Worm (Caenorhabditis elegans) whole organism, L4 larva: Measurements from ENCODE around the gene vps-41.

ENCODE experiments used
- D1046.2 ChIP-seq: fragments of 200-800 bp; sonication (Bioruptor generic); IDR thresholded peaks from 2 replicates; pipeline ENCODE4 v1.3.6; 2022; ENCODE audit warnings: missing genetic modification characterization, missing compliant biosample characterization
- F10B5.3 ChIP-seq: sonication (generic microtip); optimal IDR thresholded peaks from 2 replicates; lab custom pipeline; 2016; ENCODE audit warnings: mild to moderate bottlenecking, missing genetic modification characterization, missing compliant biosample characterization
- F44E2.7 ChIP-seq: fragments of 200-800 bp; sonication (Bioruptor generic); IDR thresholded peaks from 2 replicates; pipeline ENCODE4 v2.1.2; 2022; ENCODE audit warnings: missing genetic modification characterization, missing compliant biosample characterization
- Y105C5A.15 ChIP-seq: fragments of 200-800 bp; sonication (Bioruptor generic); IDR thresholded peaks from 2 replicates; pipeline ENCODE4 v1.3.6; 2022; ENCODE audit warnings: missing genetic modification characterization, missing compliant biosample characterization
- Y48G9A.11 ChIP-seq: fragments of 200-800 bp; sonication (Bioruptor generic); IDR thresholded peaks from 2 replicates; pipeline ENCODE4 v1.3.6; 2022; ENCODE audit warnings: missing genetic modification reagents, missing genetic modification characterization, missing compliant biosample characterization
- Y75B8A.6 ChIP-seq: fragments of 200-800 bp; sonication (Bioruptor generic); IDR thresholded peaks from 2 replicates; pipeline ENCODE4 v1.3.6; 2022; ENCODE audit warnings: missing genetic modification reagents, missing genetic modification characterization, missing compliant biosample characterization
- aha-1 ChIP-seq: fragments of 150-350 bp; peaks from one replicate; lab custom pipeline; 2014; ENCODE audit warnings: missing biosample characterization, missing genetic modification characterization
- ama-1 ChIP-seq: fragments of 150-350 bp; optimal IDR thresholded peaks from 2 replicates; lab custom pipeline; 2014; ENCODE audit warnings: inconsistent platforms, mixed read lengths
- ceh-28 ChIP-seq: fragments of 150-350 bp; optimal IDR thresholded peaks from 2 replicates; lab custom pipeline; 2014; ENCODE audit warnings: missing biosample characterization, missing genetic modification reagents, missing genetic modification characterization
- ceh-32 ChIP-seq: sonication (generic microtip); optimal IDR thresholded peaks from 2 replicates; lab custom pipeline; 2016; ENCODE audit warnings: mild to moderate bottlenecking, missing genetic modification characterization, missing compliant biosample characterization; ENCODE audit not compliant: poor library complexity
- ceh-44 ChIP-seq: fragments of 200-800 bp; sonication (Bioruptor generic); IDR thresholded peaks from 2 replicates; pipeline ENCODE4 v1.3.6; 2022; ENCODE audit warnings: missing genetic modification reagents, missing genetic modification characterization, missing compliant biosample characterization
- ceh-62 ChIP-seq: sonication (generic microtip); optimal IDR thresholded peaks from 2 replicates; lab custom pipeline; 2017; ENCODE audit warnings: missing biosample characterization, missing genetic modification characterization
- cey-2 ChIP-seq: sonication (generic microtip); optimal IDR thresholded peaks from 3 replicates; lab custom pipeline; 2017; ENCODE audit warnings: missing genetic modification characterization, mild to moderate bottlenecking, missing compliant biosample characterization, antibody characterized with exemption, borderline replicate concordance; ENCODE audit not compliant: insufficient read depth
- daf-16 ChIP-seq, 3 experiments: sonication (generic microtip); optimal IDR thresholded peaks; 2 replicates each; lab custom pipeline; 2016 to 2017; ENCODE audit warnings: missing genetic modification characterization in 3 of 3, missing genetic modification reagents in 3 of 3, mild to moderate bottlenecking in 2 of 3, missing compliant biosample characterization in 2 of 3, missing biosample characterization in 1 of 3, moderate library complexity in 1 of 3
- daf-8 ChIP-seq: fragments of 200-800 bp; sonication (Bioruptor generic); IDR thresholded peaks from 2 replicates; pipeline ENCODE4 v1.3.6; 2022; ENCODE audit warnings: missing genetic modification characterization, missing compliant biosample characterization
- dmd-8 ChIP-seq: fragments of 200-800 bp; sonication (Bioruptor generic); IDR thresholded peaks from 2 replicates; pipeline ENCODE4 v1.3.6; 2022; ENCODE audit warnings: missing genetic modification characterization, missing compliant biosample characterization
- dmd-9 ChIP-seq: fragments of 200-800 bp; sonication (Bioruptor generic); IDR thresholded peaks from 2 replicates; pipeline ENCODE4 v1.3.6; 2022; ENCODE audit warnings: missing genetic modification reagents, missing genetic modification characterization, missing compliant biosample characterization
- dve-1 ChIP-seq: sonication (generic microtip); optimal IDR thresholded peaks from 2 replicates; lab custom pipeline; 2017; ENCODE audit warnings: antibody characterized with exemption, mild to moderate bottlenecking, missing genetic modification characterization, missing compliant biosample characterization; ENCODE audit not compliant: insufficient read depth
- fos-1 ChIP-seq: fragments of 150-350 bp; optimal IDR thresholded peaks from 2 replicates; lab custom pipeline; 2014; ENCODE audit warnings: missing biosample characterization, missing genetic modification characterization
- gei-8 ChIP-seq: fragments of 200-800 bp; sonication (Bioruptor generic); optimal IDR thresholded peaks from 2 replicates; lab custom pipeline; 2018; ENCODE audit warnings: mild to moderate bottlenecking, missing genetic modification characterization, missing compliant biosample characterization
- lim-7 ChIP-seq: fragments of 200-800 bp; sonication (Bioruptor generic); IDR thresholded peaks from 2 replicates; pipeline ENCODE4 v1.3.6; 2022; ENCODE audit warnings: missing genetic modification characterization, missing compliant biosample characterization
- lin-1 ChIP-seq: fragments of 200-800 bp; sonication (Bioruptor generic); IDR thresholded peaks from 2 replicates; pipeline ENCODE4 v1.3.6; 2022; ENCODE audit warnings: missing genetic modification reagents, missing genetic modification characterization, missing compliant biosample characterization
- lir-3 ChIP-seq: sonication (generic microtip); optimal IDR thresholded peaks from 2 replicates; lab custom pipeline; 2016; ENCODE audit warnings: mild to moderate bottlenecking, missing genetic modification characterization, missing compliant biosample characterization
- madf-9 ChIP-seq: fragments of 200-800 bp; sonication (Bioruptor generic); conservative IDR thresholded peaks from 2 replicates; pipeline ENCODE4 v1.3.6; 2022; ENCODE audit warnings: missing genetic modification reagents, missing genetic modification characterization, missing compliant biosample characterization
- mdl-1 ChIP-seq, 2 experiments: fragments of 150-350 bp in 1 of 2; sonication (generic microtip) in 1 of 2; optimal IDR thresholded peaks; 2 replicates each; lab custom pipeline; 2014 to 2017; ENCODE audit warnings: missing biosample characterization in 2 of 2, missing genetic modification characterization in 2 of 2
- mdt-29 ChIP-seq: fragments of 200-800 bp; sonication (Bioruptor generic); IDR thresholded peaks from 2 replicates; pipeline ENCODE4 v1.3.6; 2022; ENCODE audit warnings: missing genetic modification reagents, missing genetic modification characterization, missing compliant biosample characterization
- mxl-2 ChIP-seq: fragments of 200-800 bp; sonication (Bioruptor generic); conservative IDR thresholded peaks from 2 replicates; pipeline ENCODE4 v1.3.6; 2022; ENCODE audit warnings: missing genetic modification reagents, missing genetic modification characterization, missing compliant biosample characterization
- mxl-3 ChIP-seq: fragments of 200-800 bp; sonication (Bioruptor generic); optimal IDR thresholded peaks from 2 replicates; lab custom pipeline; 2018; ENCODE audit warnings: mild to moderate bottlenecking, missing genetic modification characterization, missing compliant biosample characterization
- nhr-10 ChIP-seq: fragments of 150-350 bp; optimal IDR thresholded peaks from 2 replicates; lab custom pipeline; 2014; ENCODE audit warnings: missing biosample characterization, missing genetic modification characterization
- nhr-102 ChIP-seq: sonication (generic microtip); optimal IDR thresholded peaks from 2 replicates; lab custom pipeline; 2016; ENCODE audit warnings: mild to moderate bottlenecking, missing genetic modification characterization, moderate library complexity, missing compliant biosample characterization
- nhr-42 ChIP-seq: fragments of 200-800 bp; sonication (Bioruptor generic); IDR thresholded peaks from 2 replicates; pipeline ENCODE4 v1.3.6; 2022; ENCODE audit warnings: missing genetic modification characterization, missing compliant biosample characterization
- nhr-6 ChIP-seq: fragments of 150-350 bp; optimal IDR thresholded peaks from 2 replicates; lab custom pipeline; 2014; ENCODE audit warnings: missing biosample characterization, missing genetic modification characterization
- nhr-76 ChIP-seq: fragments of 150-350 bp; optimal IDR thresholded peaks from 2 replicates; lab custom pipeline; 2014; ENCODE audit warnings: missing biosample characterization, missing genetic modification characterization
- nhr-77 ChIP-seq: fragments of 150-350 bp; optimal IDR thresholded peaks from 2 replicates; lab custom pipeline; 2014; ENCODE audit warnings: missing biosample characterization, missing genetic modification characterization
- php-3 ChIP-seq: fragments of 200-800 bp; sonication (Bioruptor generic); IDR thresholded peaks from 2 replicates; pipeline ENCODE4 v1.3.6; 2022; ENCODE audit warnings: missing genetic modification reagents, missing genetic modification characterization, missing compliant biosample characterization
- pqm-1 ChIP-seq: sonication (generic microtip); optimal IDR thresholded peaks from 2 replicates; lab custom pipeline; 2017; ENCODE audit warnings: missing biosample characterization, missing genetic modification characterization
- rbr-2 ChIP-seq: sonication (generic microtip); optimal IDR thresholded peaks from 2 replicates; lab custom pipeline; 2016; ENCODE audit warnings: missing genotype, missing genetic modification characterization, missing compliant biosample characterization
- saeg-2 ChIP-seq: fragments of 200-800 bp; sonication (Bioruptor generic); IDR thresholded peaks from 2 replicates; pipeline ENCODE4 v1.3.6; 2022; ENCODE audit warnings: missing genetic modification reagents, missing genetic modification characterization, missing compliant biosample characterization
- set-16 ChIP-seq: fragments of 200-800 bp; sonication (Bioruptor generic); IDR thresholded peaks from 2 replicates; pipeline ENCODE4 v1.3.6; 2022; ENCODE audit warnings: missing genetic modification reagents, missing genetic modification characterization, missing compliant biosample characterization
- skn-1 ChIP-seq: fragments of 150-350 bp; optimal IDR thresholded peaks from 2 replicates; lab custom pipeline; 2014; ENCODE audit warnings: missing biosample characterization, missing genetic modification characterization
- spr-1 ChIP-seq: sonication (generic microtip); optimal IDR thresholded peaks from 2 replicates; lab custom pipeline; 2016; ENCODE audit warnings: mild to moderate bottlenecking, missing genetic modification characterization, missing compliant biosample characterization
- unc-39 ChIP-seq: sonication (generic microtip); optimal IDR thresholded peaks from 2 replicates; lab custom pipeline; 2017; ENCODE audit warnings: missing biosample characterization, missing genetic modification characterization
- unc-62 ChIP-seq, 3 experiments: fragments of 150-350 bp in 1 of 3; sonication (generic microtip); optimal IDR thresholded peaks in 2 of 3; peaks in 1 of 3; 1 replicate in 1 of 3; 2 replicates in 2 of 3; lab custom pipeline; 2014 to 2017; ENCODE audit warnings: missing biosample characterization in 3 of 3, missing genetic modification characterization in 3 of 3, missing genetic modification reagents in 3 of 3, missing genotype in 1 of 3
- vab-7 ChIP-seq: fragments of 200-800 bp; sonication (Bioruptor generic); IDR thresholded peaks from 2 replicates; pipeline ENCODE4 v1.3.6; 2022; ENCODE audit warnings: missing genetic modification reagents, missing genetic modification characterization, missing compliant biosample characterization
- zip-11 ChIP-seq: fragments of 200-800 bp; sonication (Bioruptor generic); IDR thresholded peaks from 2 replicates; pipeline ENCODE4 v1.3.6; 2022; ENCODE audit warnings: missing genetic modification characterization, missing compliant biosample characterization
- ztf-11 ChIP-seq: fragments of 150-350 bp; optimal IDR thresholded peaks from 2 replicates; lab custom pipeline; 2014; ENCODE audit warnings: missing biosample characterization, missing genetic modification characterization

The vps-41 gene

ce11 chrX:5265356-5265755, 18.3 kb upstream of the vps-41 start:
- TF ChIP-seq saeg-2 (GFP tag; lab: Robert Waterston, UW) (no peak), unc-62 (GFP tag; optimal IDR thresholded peaks at IDR 0.05 in 1 of 2; lab: Kevin White, UChicago) (peak in 1 of 2 experiments; percentile 91), unc-62 (tag; optimal IDR thresholded peaks at IDR 0.05; lab: Kevin White, UChicago) (no peak), daf-16 (GFP tag; optimal IDR thresholded peaks at IDR 0.05; lab: Kevin White, UChicago) (peak in 1 of 2 experiments; percentile 42), daf-16 (tag; optimal IDR thresholded peaks at IDR 0.05; lab: Kevin White, UChicago) (no peak), dmd-8 (GFP tag; lab: Robert Waterston, UW) (no peak)

- TF ChIP-seq daf-16 (GFP tag; optimal IDR thresholded peaks at IDR 0.05; lab: Kevin White, UChicago) (no peak), daf-16 (tag; optimal IDR thresholded peaks at IDR 0.05; lab: Kevin White, UChicago) (peak; percentile 70), pqm-1 (tag; lab: Kevin White, UChicago) (no peak), lin-1 (no peak), dve-1 (tag; lab: Kevin White, UChicago) (peak; percentile 10), D1046.2 (GFP tag; lab: Robert Waterston, UW) (no peak), aha-1 (tag; lab: Kevin White, UChicago) (no peak), ceh-62 (tag; lab: Kevin White, UChicago) (no peak), cey-2 (tag; lab: Kevin White, UChicago) (no peak), nhr-6 (tag; lab: Kevin White, UChicago) (no peak), nhr-42 (GFP tag; lab: Robert Waterston, UW) (no peak), nhr-77 (no peak), Y105C5A.15 (GFP tag; lab: Robert Waterston, UW) (no peak), madf-9 (no peak), lir-3 (tag; lab: Kevin White, UChicago) (no peak), ama-1 (lab: Kevin White, UChicago) (no peak), unc-62 (GFP tag; optimal IDR thresholded peaks at IDR 0.05 in 1 of 2; lab: Kevin White, UChicago) (peak in 1 of 2 experiments; percentile 97), unc-62 (tag; optimal IDR thresholded peaks at IDR 0.05; lab: Kevin White, UChicago) (no peak), mdt-29 (GFP tag; lab: Robert Waterston, UW) (no peak), mdl-1 (tag; optimal IDR thresholded peaks at IDR 0.05; lab: Kevin White, UChicago) (no peak), daf-8 (GFP tag; lab: Robert Waterston, UW) (no peak)
Measured at ce11 chrX:5268062-5268461, 15.6 kb upstream of the vps-41 start.

ce11 chrX:5269359-5269758, 14.3 kb upstream of the vps-41 start:
- TF ChIP-seq nhr-10 (no peak), ceh-28 (tag; lab: Kevin White, UChicago) (no peak), nhr-42 (GFP tag; lab: Robert Waterston, UW) (no peak), mxl-3 (no peak), set-16 (GFP tag; lab: Robert Waterston, UW) (no peak), dmd-8 (GFP tag; lab: Robert Waterston, UW) (no peak), Y75B8A.6 (GFP tag; lab: Robert Waterston, UW) (no peak), F10B5.3 (tag; lab: Kevin White, UChicago) (no peak), mxl-2 (GFP tag; lab: Robert Waterston, UW) (no peak), pqm-1 (tag; lab: Kevin White, UChicago) (peak; percentile 4), zip-11 (no peak), mdt-29 (GFP tag; lab: Robert Waterston, UW) (no peak), daf-16 (GFP tag; optimal IDR thresholded peaks at IDR 0.05; lab: Kevin White, UChicago) (no peak), daf-16 (tag; optimal IDR thresholded peaks at IDR 0.05; lab: Kevin White, UChicago) (peak; percentile 34), skn-1 (no peak), rbr-2 (tag; lab: Kevin White, UChicago) (no peak), lim-7 (GFP tag; lab: Robert Waterston, UW) (no peak), nhr-102 (tag; lab: Kevin White, UChicago) (no peak), spr-1 (tag; lab: Kevin White, UChicago) (no peak), ztf-11 (tag; lab: Kevin White, UChicago) (no peak), ceh-32 (tag; lab: Kevin White, UChicago) (no peak), php-3 (GFP tag; lab: Robert Waterston, UW) (no peak), Y48G9A.11 (GFP tag; lab: Robert Waterston, UW) (no peak), dmd-9 (GFP tag; lab: Robert Waterston, UW) (no peak), vab-7 (GFP tag; lab: Robert Waterston, UW) (no peak), nhr-76 (tag; lab: Kevin White, UChicago) (no peak), cey-2 (tag; lab: Kevin White, UChicago) (no peak), madf-9 (no peak), unc-39 (tag; lab: Kevin White, UChicago) (no peak), fos-1 (tag; lab: Kevin White, UChicago) (no peak), ceh-44 (GFP tag; lab: Robert Waterston, UW) (no peak), F44E2.7 (no peak), gei-8 (GFP tag; lab: Kevin White, UChicago) (no peak)
